Worm (Caenorhabditis elegans) whole organism, L1 larva: ENCODE measurements around the gene gpa-4.

ENCODE experiments used
- C16A3.4 ChIP-seq: fragments of 150-350 bp; optimal IDR thresholded peaks from 2 replicates; lab custom pipeline; 2014; ENCODE audit warnings: missing biosample characterization, missing genetic modification characterization
- aha-1 ChIP-seq: fragments of 150-350 bp; optimal IDR thresholded peaks from 2 replicates; lab custom pipeline; 2014; ENCODE audit warnings: missing biosample characterization, missing genetic modification characterization
- ama-1 ChIP-seq: fragments of 150-350 bp; optimal IDR thresholded peaks from 2 replicates; lab custom pipeline; 2014
- ceh-63 ChIP-seq: fragments of 200-800 bp; sonication (Bioruptor generic); optimal IDR thresholded peaks from 2 replicates; lab custom pipeline; 2018; ENCODE audit warnings: mild to moderate bottlenecking, missing genetic modification characterization, missing compliant biosample characterization
- ceh-90 ChIP-seq: sonication (generic microtip); optimal IDR thresholded peaks from 2 replicates; lab custom pipeline; 2016; ENCODE audit warnings: missing genetic modification characterization, missing compliant biosample characterization
- dpl-1 ChIP-seq, 3 experiments: fragments of 150-350 bp in 2 of 3; sonication (generic microtip) in 1 of 3; optimal IDR thresholded peaks; 2 replicates each; lab custom pipeline; 2014 to 2017; ENCODE audit warnings: missing biosample characterization in 3 of 3, missing genetic modification characterization in 3 of 3, missing genetic modification reagents in 3 of 3
- dsc-1 ChIP-seq: sonication (generic microtip); optimal IDR thresholded peaks from 2 replicates; lab custom pipeline; 2016; ENCODE audit warnings: mild to moderate bottlenecking, missing genetic modification characterization, missing compliant biosample characterization
- efl-1 ChIP-seq, 4 experiments: fragments of 150-350 bp; optimal IDR thresholded peaks in 3 of 4; peaks in 1 of 4; 1 replicate in 1 of 4; 2 replicates in 3 of 4; lab custom pipeline; 2014; ENCODE audit warnings: missing biosample characterization in 2 of 4, missing genetic modification characterization in 2 of 4, missing genetic modification reagents in 2 of 4
- egl-27 ChIP-seq, 2 experiments: fragments of 150-350 bp in 1 of 2; sonication (generic microtip); optimal IDR thresholded peaks; 3 replicates each; lab custom pipeline; 2017 to 2018; ENCODE audit warnings: missing biosample characterization in 2 of 2, missing genetic modification characterization in 2 of 2, missing genetic modification reagents in 2 of 2
- elt-2 ChIP-seq: sonication (generic microtip); optimal IDR thresholded peaks from 2 replicates; lab custom pipeline; 2016; ENCODE audit warnings: missing genetic modification characterization, mild to moderate bottlenecking, inconsistent platforms, missing compliant biosample characterization, missing genetic modification reagents
- fkh-10 ChIP-seq: sonication (generic microtip); optimal IDR thresholded peaks from 2 replicates; lab custom pipeline; 2017; ENCODE audit warnings: missing biosample characterization, missing genetic modification reagents, missing genetic modification characterization
- fkh-4 ChIP-seq: sonication (generic microtip); optimal IDR thresholded peaks from 2 replicates; lab custom pipeline; 2016; ENCODE audit warnings: missing compliant biosample characterization, missing genetic modification characterization, borderline replicate concordance
- fkh-8 ChIP-seq: sonication (generic microtip); optimal IDR thresholded peaks from 2 replicates; lab custom pipeline; 2016; ENCODE audit warnings: mild to moderate bottlenecking, missing genetic modification characterization, missing compliant biosample characterization
- grh-1 ChIP-seq: fragments of 200-800 bp; sonication (Bioruptor generic); IDR thresholded peaks from 2 replicates; pipeline ENCODE4 v1.3.6; 2022; ENCODE audit warnings: missing genetic modification reagents, missing genetic modification characterization, missing compliant biosample characterization
- hlh-4 ChIP-seq: sonication (generic microtip); optimal IDR thresholded peaks from 2 replicates; lab custom pipeline; 2016; ENCODE audit warnings: mild to moderate bottlenecking, missing genetic modification characterization, missing compliant biosample characterization
- hpl-2 ChIP-seq: fragments of 150-350 bp; optimal IDR thresholded peaks from 2 replicates; lab custom pipeline; 2014; ENCODE audit warnings: missing biosample characterization, missing genetic modification reagents, missing genetic modification characterization
- isw-1 ChIP-seq: fragments of 200-800 bp; sonication (Bioruptor generic); IDR thresholded peaks from 2 replicates; pipeline ENCODE4 v1.3.6; 2022; ENCODE audit warnings: missing genetic modification characterization, missing compliant biosample characterization
- jun-1 ChIP-seq: fragments of 150-350 bp; optimal IDR thresholded peaks from 2 replicates; lab custom pipeline; 2014; ENCODE audit warnings: missing biosample characterization, missing genetic modification reagents, missing genetic modification characterization
- lin-14 ChIP-seq: fragments of 200-800 bp; sonication (Bioruptor generic); optimal IDR thresholded peaks from 2 replicates; lab custom pipeline; 2018; ENCODE audit warnings: mild to moderate bottlenecking, missing genetic modification characterization, moderate library complexity, missing compliant biosample characterization
- lin-35 ChIP-seq, 2 experiments: fragments of 150-350 bp; optimal IDR thresholded peaks; 2 replicates each; lab custom pipeline; 2014; ENCODE audit warnings: missing biosample characterization in 2 of 2, missing genetic modification characterization in 2 of 2, missing genetic modification reagents in 2 of 2
- lir-3 ChIP-seq: sonication (generic microtip); optimal IDR thresholded peaks from 2 replicates; lab custom pipeline; 2016; ENCODE audit warnings: mild to moderate bottlenecking, missing genetic modification characterization, moderate library complexity, missing compliant biosample characterization; ENCODE audit not compliant: poor library complexity
- mab-9 ChIP-seq: fragments of 200-800 bp; sonication (Bioruptor generic); IDR thresholded peaks from 2 replicates; pipeline ENCODE4 v1.3.6; 2022; ENCODE audit warnings: missing genetic modification reagents, missing genetic modification characterization, missing compliant biosample characterization
- nhr-47 ChIP-seq: sonication (generic microtip); optimal IDR thresholded peaks from 2 replicates; lab custom pipeline; 2016; ENCODE audit warnings: mild to moderate bottlenecking, missing genetic modification characterization, moderate library complexity, missing compliant biosample characterization
- nhr-71 ChIP-seq: sonication (generic microtip); optimal IDR thresholded peaks from 2 replicates; lab custom pipeline; 2016; ENCODE audit warnings: mild to moderate bottlenecking, missing genetic modification characterization, moderate library complexity, missing compliant biosample characterization
- nhr-77 ChIP-seq: fragments of 150-350 bp; optimal IDR thresholded peaks from 2 replicates; lab custom pipeline; 2014; ENCODE audit warnings: missing biosample characterization, missing genetic modification characterization
- nhr-85 ChIP-seq: sonication (generic microtip); peaks from one replicate; lab custom pipeline; 2016; ENCODE audit warnings: missing genetic modification characterization, inconsistent platforms, missing compliant biosample characterization
- nhr-90 ChIP-seq: sonication (generic microtip); optimal IDR thresholded peaks from 2 replicates; lab custom pipeline; 2016; ENCODE audit warnings: mild to moderate bottlenecking, missing genetic modification characterization, missing compliant biosample characterization; ENCODE audit not compliant: poor library complexity
- pax-3 ChIP-seq: fragments of 200-800 bp; sonication (Bioruptor generic); optimal IDR thresholded peaks from 2 replicates; lab custom pipeline; 2018; ENCODE audit warnings: mild to moderate bottlenecking, missing genetic modification characterization, moderate library complexity, missing compliant biosample characterization
- rnt-1 ChIP-seq: sonication (generic microtip); optimal IDR thresholded peaks from 2 replicates; lab custom pipeline; 2016; ENCODE audit warnings: mild to moderate bottlenecking, missing genetic modification characterization, moderate library complexity, missing compliant biosample characterization
- snpc-4 ChIP-seq: fragments of 150-350 bp; optimal IDR thresholded peaks from 2 replicates; lab custom pipeline; 2014; ENCODE audit warnings: missing biosample characterization, missing genetic modification characterization
- snu-23 ChIP-seq: sonication (generic microtip); optimal IDR thresholded peaks from 2 replicates; lab custom pipeline; 2016; ENCODE audit warnings: missing genetic modification characterization, missing compliant biosample characterization
- sox-4 ChIP-seq: sonication (generic microtip); optimal IDR thresholded peaks from 2 replicates; lab custom pipeline; 2016; ENCODE audit warnings: missing genetic modification characterization, missing compliant biosample characterization
- sup-37 ChIP-seq: fragments of 200-800 bp; sonication (Bioruptor generic); optimal IDR thresholded peaks from 2 replicates; lab custom pipeline; 2018; ENCODE audit warnings: mild to moderate bottlenecking, missing genetic modification characterization, missing compliant biosample characterization
- swsn-7 ChIP-seq: sonication (generic microtip); optimal IDR thresholded peaks from 2 replicates; lab custom pipeline; 2016; ENCODE audit warnings: missing genetic modification characterization, missing compliant biosample characterization
- tbx-2 ChIP-seq: sonication (generic microtip); optimal IDR thresholded peaks from 2 replicates; lab custom pipeline; 2016; ENCODE audit warnings: missing genetic modification characterization, missing compliant biosample characterization
- unc-130 ChIP-seq: fragments of 150-350 bp; optimal IDR thresholded peaks from 2 replicates; lab custom pipeline; 2017; ENCODE audit warnings: missing biosample characterization, missing genetic modification characterization, inconsistent platforms
- unc-86 ChIP-seq: sonication (generic microtip); optimal IDR thresholded peaks from 2 replicates; lab custom pipeline; 2016; ENCODE audit warnings: missing genetic modification characterization, missing compliant biosample characterization
- unc-98 ChIP-seq: fragments of 200-800 bp; sonication (Bioruptor generic); IDR thresholded peaks from 2 replicates; pipeline ENCODE4 v1.3.6; 2022; ENCODE audit warnings: missing genetic modification characterization, missing compliant biosample characterization
- vab-15 ChIP-seq: sonication (generic microtip); optimal IDR thresholded peaks from 2 replicates; lab custom pipeline; 2017; ENCODE audit warnings: missing genotype, mild to moderate bottlenecking, missing genetic modification characterization, missing compliant biosample characterization
- xbp-1 ChIP-seq: sonication (generic microtip); optimal IDR thresholded peaks from 2 replicates; lab custom pipeline; 2016; ENCODE audit warnings: missing genetic modification characterization, missing compliant biosample characterization
- zip-4 ChIP-seq: fragments of 200-800 bp; sonication (Bioruptor generic); optimal IDR thresholded peaks from 2 replicates; lab custom pipeline; 2018; ENCODE audit warnings: mild to moderate bottlenecking, missing genetic modification characterization, moderate library complexity, missing compliant biosample characterization
- ztf-11 ChIP-seq, 2 experiments: sonication (generic microtip); optimal IDR thresholded peaks; 2 replicates each; lab custom pipeline; 2016 to 2017; ENCODE audit warnings: missing genetic modification characterization in 2 of 2, missing biosample characterization in 1 of 2, missing compliant biosample characterization in 1 of 2

The gpa-4 gene

ce11 chrIV:385150-385937 is 16.2 kb upstream of the gpa-4 start, which contains the start of gene rps-24 (continued):
- TF ChIP-seq sox-4 (peak; percentile 88), ztf-11 (tag; optimal IDR thresholded peaks at IDR 0.05; lab: Kevin White, UChicago) (peak in 1 of 2 experiments; percentile 91), ceh-90 (tag; lab: Kevin White, UChicago) (peak; percentile 43), efl-1 (optimal IDR thresholded peaks at IDR 0.05; lab: Kevin White, UChicago) (peak; percentile 86 to 93), efl-1 (GFP tag; optimal IDR thresholded peaks at IDR 0.05 in 1 of 2; lab: Kevin White, UChicago) (peak; percentile 74 to 98), dsc-1 (tag; lab: Kevin White, UChicago) (peak; percentile 85), xbp-1 (peak; percentile 90), unc-130 (peak; percentile 85), hlh-4 (tag; lab: Kevin White, UChicago) (peak; percentile 61), unc-86 (tag; lab: Kevin White, UChicago) (peak; percentile 93), isw-1 (peak; percentile 99), egl-27 (tag; optimal IDR thresholded peaks at IDR 0.05; lab: Kevin White, UChicago) (peak in 1 of 2 experiments; percentile 32), pax-3 (tag; lab: Kevin White, UChicago) (peak; percentile 90), C16A3.4 (tag; lab: Kevin White, UChicago) (peak; percentile 92), jun-1 (peak; percentile 86), ceh-63 (peak; percentile 1), lir-3 (tag; lab: Kevin White, UChicago) (peak; percentile 92), hpl-2 (peak; percentile 22), nhr-90 (tag; lab: Kevin White, UChicago) (peak; percentile 96), sup-37 (GFP tag; lab: Kevin White, UChicago) (peak; percentile 7), dpl-1 (GFP tag; optimal IDR thresholded peaks at IDR 0.05; lab: Kevin White, UChicago) (peak; percentile 75 to 80 (median 80)), nhr-47 (tag; lab: Kevin White, UChicago) (peak; percentile 97), fkh-10 (peak; percentile 78), elt-2 (tag; lab: Kevin White, UChicago) (peak; percentile 39), zip-4 (GFP tag; lab: Kevin White, UChicago) (peak; percentile 12), nhr-85 (tag; lab: Kevin White, UChicago) (peak; percentile 95), ama-1 (lab: Kevin White, UChicago) (peak; percentile 41), aha-1 (tag; lab: Kevin White, UChicago) (peak; percentile 34), vab-15 (tag; lab: Kevin White, UChicago) (peak; percentile 83), unc-98 (peak; percentile 96), rnt-1 (tag; lab: Kevin White, UChicago) (peak; percentile 97), tbx-2 (tag; lab: Kevin White, UChicago) (peak; percentile 94), fkh-4 (tag; lab: Kevin White, UChicago) (peak; percentile 76), swsn-7 (peak; percentile 93), snu-23 (peak; percentile 96), nhr-71 (tag; lab: Kevin White, UChicago) (peak; percentile 97), mab-9 (GFP tag; lab: Robert Waterston, UW) (peak; percentile 89), lin-14 (peak; percentile 91), nhr-77 (peak; percentile 87), lin-35 (GFP tag; optimal IDR thresholded peaks at IDR 0.05; lab: Kevin White, UChicago) (peak; percentile 81 to 90), grh-1 (GFP tag; lab: Robert Waterston, UW) (peak; percentile 85), fkh-8 (peak; percentile 97), snpc-4 (tag; lab: Kevin White, UChicago) (peak; percentile 66)
